Fruit fly (Drosophila melanogaster) whole organism, embryonic: ENCODE data around the gene Eip75B.

Experiments used
- Ada2b ChIP-seq: fragments of 200-800 bp; sonication (Bioruptor generic); IDR thresholded peaks from 2 replicates; pipeline ENCODE4 v1.3.6; 2022; ENCODE audit warnings: missing biosample characterization, missing genetic modification characterization
- Atf6 ChIP-seq: fragments of 200-800 bp; sonication (Bioruptor generic); IDR thresholded peaks from 2 replicates; pipeline ENCODE4 v1.3.6; 2022; ENCODE audit warnings: missing biosample characterization, missing genetic modification characterization
- Bteb2 ChIP-seq: fragments of 200-800 bp; sonication (Bioruptor generic); optimal IDR thresholded peaks from 2 replicates; lab custom pipeline; 2016; ENCODE audit warnings: missing biosample characterization, missing genetic modification characterization
- C15 ChIP-seq: fragments of 200-800 bp; sonication (Bioruptor generic); IDR thresholded peaks from 3 replicates; pipeline ENCODE4 v1.3.6; 2022; ENCODE audit warnings: missing biosample characterization, missing genetic modification characterization
- CG10209 ChIP-seq: fragments of 200-800 bp; sonication (Bioruptor generic); optimal IDR thresholded peaks from 3 replicates; lab custom pipeline; 2017; ENCODE audit warnings: missing biosample characterization, mild to moderate bottlenecking, missing genetic modification characterization, missing genetic modification reagents
- CG10543 ChIP-seq: fragments of 200-800 bp; sonication (Bioruptor generic); optimal IDR thresholded peaks from 3 replicates; lab custom pipeline; 2017; ENCODE audit warnings: missing biosample characterization, mild to moderate bottlenecking, missing genetic modification characterization, moderate library complexity
- CG11085 ChIP-seq: fragments of 200-800 bp; sonication (Bioruptor generic); IDR thresholded peaks from 2 replicates; pipeline ENCODE4 v1.3.6; 2022; ENCODE audit warnings: missing biosample characterization, missing genetic modification characterization
- CG11093 ChIP-seq: fragments of 200-800 bp; sonication (Bioruptor generic); IDR thresholded peaks from 3 replicates; pipeline ENCODE4 v1.3.6; 2022; ENCODE audit warnings: missing biosample characterization, missing genetic modification characterization
- CG11398 ChIP-seq: fragments of 200-800 bp; sonication (Bioruptor generic); optimal IDR thresholded peaks from 2 replicates; lab custom pipeline; 2016; ENCODE audit warnings: missing biosample characterization, missing genetic modification characterization
- CG11695 ChIP-seq: fragments of 200-800 bp; sonication (Bioruptor generic); IDR thresholded peaks from 3 replicates; pipeline ENCODE4 v1.3.6; 2022; ENCODE audit warnings: missing biosample characterization, missing genetic modification characterization
- CG12104 ChIP-seq: fragments of 200-800 bp; sonication (Bioruptor generic); optimal IDR thresholded peaks from 3 replicates; lab custom pipeline; 2016; ENCODE audit warnings: missing biosample characterization, missing genetic modification characterization
- CG17328 ChIP-seq: fragments of 200-800 bp; sonication (Bioruptor generic); IDR thresholded peaks from 2 replicates; pipeline ENCODE4 v1.3.6; 2022; ENCODE audit warnings: missing biosample characterization, missing genetic modification characterization
- CG17802 ChIP-seq: fragments of 200-800 bp; sonication (Bioruptor generic); optimal IDR thresholded peaks from 2 replicates; lab custom pipeline; 2018; ENCODE audit warnings: missing biosample characterization, mild to moderate bottlenecking, missing genetic modification characterization, moderate library complexity
- CG17912 ChIP-seq: fragments of 200-800 bp; sonication (Bioruptor generic); optimal IDR thresholded peaks from 2 replicates; lab custom pipeline; 2018; ENCODE audit warnings: missing biosample characterization, mild to moderate bottlenecking, missing genetic modification characterization
- CG2129 ChIP-seq: fragments of 200-800 bp; sonication (Bioruptor generic); IDR thresholded peaks from 2 replicates; pipeline ENCODE4 v1.3.6; 2022; ENCODE audit warnings: missing biosample characterization, missing genetic modification characterization; ENCODE audit not compliant: partially characterized antibody
- CG30403 ChIP-seq: fragments of 200-800 bp; sonication (Bioruptor generic); optimal IDR thresholded peaks from 3 replicates; lab custom pipeline; 2016; ENCODE audit warnings: missing biosample characterization, missing genetic modification characterization
- CG32767 ChIP-seq: fragments of 200-800 bp; sonication (Bioruptor generic); IDR thresholded peaks from 2 replicates; pipeline ENCODE4 v1.3.6; 2022; ENCODE audit warnings: missing biosample characterization, missing genetic modification characterization
- CG3281 ChIP-seq: fragments of 200-800 bp; sonication (Bioruptor generic); optimal IDR thresholded peaks from 3 replicates; lab custom pipeline; 2017; ENCODE audit warnings: missing biosample characterization, mild to moderate bottlenecking, missing genetic modification characterization
- CG4404 ChIP-seq: fragments of 200-800 bp; sonication (Bioruptor generic); IDR thresholded peaks from 2 replicates; pipeline ENCODE4 v1.3.6; 2022; ENCODE audit warnings: missing biosample characterization, missing genetic modification characterization
- CG4424 ChIP-seq: fragments of 200-800 bp; sonication (Bioruptor generic); optimal IDR thresholded peaks from 3 replicates; lab custom pipeline; 2016; ENCODE audit warnings: missing biosample characterization, missing genetic modification characterization
- CG4854 ChIP-seq: fragments of 200-800 bp; sonication (Bioruptor generic); optimal IDR thresholded peaks from 2 replicates; lab custom pipeline; 2016; ENCODE audit warnings: missing biosample characterization, missing genetic modification characterization, inconsistent platforms
- CG8924 ChIP-seq: fragments of 200-800 bp; optimal IDR thresholded peaks from 3 replicates; lab custom pipeline; 2019; ENCODE audit warnings: missing biosample characterization, mild to moderate bottlenecking, missing genetic modification characterization, moderate library complexity
- D ChIP-seq, 2 experiments: fragments of 200-800 bp in 1 of 2; fragments of >200 bp in 1 of 2; sonication (Bioruptor generic) in 1 of 2; optimal IDR thresholded peaks; 2 replicates in 1 of 2; 3 replicates in 1 of 2; lab custom pipeline; 2017; ENCODE audit warnings: mild to moderate bottlenecking in 1 of 2, missing biosample characterization in 1 of 2, missing genetic modification characterization in 1 of 2, missing genetic modification reagents in 1 of 2
- Dad ChIP-seq: fragments of 200-800 bp; sonication (Bioruptor generic); optimal IDR thresholded peaks from 3 replicates; lab custom pipeline; 2016; ENCODE audit warnings: missing biosample characterization, missing genetic modification characterization
- Doc2 ChIP-seq: fragments of 200-800 bp; sonication (Bioruptor generic); IDR thresholded peaks from 2 replicates; pipeline ENCODE4 v1.3.6; 2022; ENCODE audit warnings: missing biosample characterization, missing genetic modification characterization
- Ets65A ChIP-seq: fragments of 200-800 bp; sonication (Bioruptor generic); peaks from one replicate; lab custom pipeline; 2016; ENCODE audit warnings: missing biosample characterization, missing genetic modification characterization
- Lhr ChIP-seq: fragments of 200-800 bp; sonication (Bioruptor generic); optimal IDR thresholded peaks from 3 replicates; lab custom pipeline; 2017; ENCODE audit warnings: mild to moderate bottlenecking, missing biosample characterization, missing genetic modification reagents, missing genetic modification characterization
- NC2β ChIP-seq: fragments of 200-800 bp; sonication (Bioruptor generic); optimal IDR thresholded peaks from 2 replicates; lab custom pipeline; 2016; ENCODE audit warnings: missing biosample characterization, missing genetic modification characterization
- Optix ChIP-seq: fragments of 200-800 bp; sonication (Bioruptor generic); IDR thresholded peaks from 3 replicates; pipeline ENCODE4 v1.3.6; 2022; ENCODE audit warnings: missing biosample characterization, missing genetic modification characterization
- Rx ChIP-seq: fragments of 200-800 bp; sonication (Bioruptor generic); IDR thresholded peaks from 2 replicates; pipeline ENCODE4 v1.3.6; 2022; ENCODE audit warnings: missing biosample characterization, missing genetic modification characterization
- bcd ChIP-seq: fragments of 200-800 bp; sonication (Bioruptor generic); optimal IDR thresholded peaks from 2 replicates; lab custom pipeline; 2017; ENCODE audit warnings: missing biosample characterization, mild to moderate bottlenecking, missing genetic modification characterization
- cwo ChIP-seq: fragments of 200-800 bp; sonication (Bioruptor generic); optimal IDR thresholded peaks from 3 replicates; lab custom pipeline; 2017; ENCODE audit warnings: missing biosample characterization, missing genetic modification characterization, mild to moderate bottlenecking, moderate library complexity, missing genetic modification reagents
- dimm ChIP-seq: fragments of 200-800 bp; sonication (Bioruptor generic); IDR thresholded peaks from 2 replicates; pipeline ENCODE4 v1.3.6; 2022; ENCODE audit warnings: missing biosample characterization, missing genetic modification characterization
- dm ChIP-seq: fragments of 200-800 bp; sonication (Bioruptor generic); optimal IDR thresholded peaks from 3 replicates; lab custom pipeline; 2016; ENCODE audit warnings: missing biosample characterization, missing genetic modification characterization
- dmrt99B ChIP-seq: fragments of 200-800 bp; sonication (Bioruptor generic); optimal IDR thresholded peaks from 2 replicates; lab custom pipeline; 2018; ENCODE audit warnings: missing biosample characterization, mild to moderate bottlenecking, missing genetic modification characterization, moderate library complexity
- dysf ChIP-seq: fragments of 200-800 bp; sonication (Bioruptor generic); IDR thresholded peaks from 3 replicates; pipeline ENCODE4 v1.3.6; 2022; ENCODE audit warnings: missing biosample characterization, missing genetic modification characterization
- eve ChIP-seq, 2 experiments: fragments of >200 bp; optimal IDR thresholded peaks; 2 replicates each; lab custom pipeline; 2017; ENCODE audit warnings: missing biosample characterization in 2 of 2, missing genetic modification characterization in 2 of 2
- exex ChIP-seq: fragments of 200-800 bp; sonication (Bioruptor generic); optimal IDR thresholded peaks from 4 replicates; lab custom pipeline; 2018; ENCODE audit warnings: missing biosample characterization, mild to moderate bottlenecking, missing genetic modification characterization, moderate library complexity
- jumu ChIP-seq: fragments of 200-800 bp; sonication (Bioruptor generic); optimal IDR thresholded peaks from 3 replicates; lab custom pipeline; 2016; ENCODE audit warnings: missing biosample characterization, missing genetic modification characterization
- otp ChIP-seq: fragments of 200-800 bp; sonication (Bioruptor generic); IDR thresholded peaks from 3 replicates; pipeline ENCODE4, ENCODE4 v1.3.6; 2022; ENCODE audit warnings: missing biosample characterization, missing genetic modification characterization
- ro ChIP-seq: fragments of 200-800 bp; sonication (Bioruptor generic); IDR thresholded peaks from 2 replicates; pipeline ENCODE4 v1.3.6; 2022; ENCODE audit warnings: missing biosample characterization, missing genetic modification characterization
- sc ChIP-seq, 3 experiments: fragments of >200 bp in 2 of 3; fragments of 200-800 bp in 1 of 3; sonication (Bioruptor generic) in 1 of 3; optimal IDR thresholded peaks; 2 replicates in 2 of 3; 3 replicates in 1 of 3; lab custom pipeline; 2017; ENCODE audit warnings: mild to moderate bottlenecking in 1 of 3, missing biosample characterization in 1 of 3, missing genetic modification characterization in 1 of 3, missing genetic modification reagents in 1 of 3
- sd ChIP-seq: fragments of 200-800 bp; sonication (Bioruptor generic); optimal IDR thresholded peaks from 3 replicates; lab custom pipeline; 2018; ENCODE audit warnings: missing biosample characterization, mild to moderate bottlenecking, missing genetic modification characterization, moderate library complexity
- sqz ChIP-seq: fragments of 200-800 bp; sonication (Bioruptor generic); optimal IDR thresholded peaks from 3 replicates; lab custom pipeline; 2018; ENCODE audit warnings: missing biosample characterization, mild to moderate bottlenecking, missing genetic modification characterization
- sug ChIP-seq: fragments of 200-800 bp; optimal IDR thresholded peaks from 2 replicates; lab custom pipeline; 2019; ENCODE audit warnings: missing biosample characterization, mild to moderate bottlenecking, missing genetic modification characterization, moderate library complexity
- tio ChIP-seq: fragments of 200-800 bp; sonication (Bioruptor generic); optimal IDR thresholded peaks from 2 replicates; lab custom pipeline; 2017; ENCODE audit warnings: missing biosample characterization, missing genetic modification characterization, inconsistent platforms
- ttk ChIP-seq: fragments of 200-800 bp; sonication (Bioruptor generic); IDR thresholded peaks from 2 replicates; pipeline ENCODE4 v2.1.2; 2022; ENCODE audit warnings: missing biosample characterization, missing genetic modification characterization
- unpg ChIP-seq: fragments of 200-800 bp; sonication (Bioruptor generic); optimal IDR thresholded peaks from 3 replicates; lab custom pipeline; 2018; ENCODE audit warnings: missing biosample characterization, mild to moderate bottlenecking, missing genetic modification characterization, moderate library complexity
- wor ChIP-seq: fragments of 200-800 bp; sonication (Bioruptor generic); IDR thresholded peaks from 2 replicates; pipeline ENCODE4 v1.3.6; 2022; ENCODE audit warnings: missing biosample characterization, missing genetic modification characterization
- yki ChIP-seq: fragments of >200 bp; optimal IDR thresholded peaks from 3 replicates; lab custom pipeline; 2018

The Eip75B gene

DNA sequence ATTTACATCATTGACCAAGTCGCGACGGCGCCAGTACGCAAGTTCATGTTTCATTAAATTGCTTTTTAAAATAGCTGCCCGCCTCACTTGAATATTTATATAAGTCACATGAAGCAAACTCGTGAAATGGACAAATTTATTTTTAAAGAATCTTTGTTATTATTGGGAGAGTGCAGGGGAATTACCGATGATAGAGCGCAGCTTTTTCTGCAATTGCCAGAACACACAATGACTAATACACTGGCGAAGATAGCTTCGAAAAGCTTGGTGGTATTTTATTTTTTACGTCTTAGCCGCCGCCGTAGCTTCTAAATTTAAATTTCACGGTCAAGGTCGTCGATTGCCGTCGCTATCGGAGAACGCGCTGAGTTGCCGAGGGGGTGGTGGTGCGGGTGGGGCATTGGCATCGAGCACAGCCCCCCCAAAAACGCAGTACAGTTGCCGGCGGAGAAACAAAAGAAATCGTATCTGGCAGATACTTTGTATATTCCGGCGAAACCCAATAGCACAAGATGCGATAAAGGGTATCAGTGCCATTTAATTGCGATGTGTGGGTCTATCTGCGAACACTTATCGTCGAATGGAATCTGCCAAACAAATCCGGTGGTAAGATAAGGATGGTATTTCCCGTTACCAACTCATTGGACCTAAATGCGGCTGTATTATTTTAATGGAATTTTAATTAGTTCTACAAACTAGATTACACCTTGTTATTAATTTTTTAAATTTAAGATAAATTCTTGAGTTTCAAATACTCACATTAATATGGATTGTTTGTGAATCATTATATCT, 151.3 kb downstream of the Eip75B start:
- no peak for TF ChIP-seq D (optimal IDR thresholded peaks at IDR 0.05; lab: Kevin White, UChicago)
- TF ChIP-seq D (GFP tag; optimal IDR thresholded peaks at IDR 0.05; lab: Kevin White, UChicago), result no peak
- TF ChIP-seq unpg, result no peak
- TF ChIP-seq CG11085 (GFP tag; lab: Robert Waterston, UW), result no peak
- TF ChIP-seq CG8924 (tag; lab: Kevin White, UChicago), result no peak
- no peak for TF ChIP-seq otp (GFP tag; lab: Robert Waterston, UW)
- no peak for TF ChIP-seq Lhr
- no peak for TF ChIP-seq CG11398
- no peak for TF ChIP-seq Dad
- peak; percentile 89 for TF ChIP-seq exex (tag; lab: Kevin White, UChicago)
- TF ChIP-seq sc (optimal IDR thresholded peaks at IDR 0.05; lab: Kevin White, UChicago), result no peak
- TF ChIP-seq sc (GFP tag; optimal IDR thresholded peaks at IDR 0.05; lab: Kevin White, UChicago), result no peak
- TF ChIP-seq Bteb2 (GFP tag; lab: Kevin White, UChicago), result no peak
- no peak for TF ChIP-seq CG17802
- TF ChIP-seq CG10543, result peak; percentile 55
- TF ChIP-seq Rx, result no peak
- TF ChIP-seq dimm, result no peak
- no peak for TF ChIP-seq CG2129 (GFP tag; lab: Robert Waterston, UW)
- no peak for TF ChIP-seq CG32767 (GFP tag; lab: Robert Waterston, UW)
- no peak for TF ChIP-seq bcd
- peak; percentile 75 for TF ChIP-seq sd (tag; lab: Kevin White, UChicago)
- TF ChIP-seq ttk (GFP tag; lab: Robert Waterston, UW), result no peak
- TF ChIP-seq wor (GFP tag; lab: Robert Waterston, UW), result no peak
- TF ChIP-seq Ets65A (GFP tag; lab: Kevin White, UChicago), result peak; percentile 36
- TF ChIP-seq dm (GFP tag; lab: Kevin White, UChicago), result no peak
- peak; percentile 14 for TF ChIP-seq CG3281 (GFP tag; lab: Kevin White, UChicago)
- TF ChIP-seq CG12104 (GFP tag; lab: Kevin White, UChicago), result no peak
- TF ChIP-seq sqz (GFP tag; lab: Kevin White, UChicago), result no peak
- no peak for TF ChIP-seq NC2β (GFP tag; lab: Kevin White, UChicago)
- no peak; the same call in 2 of the 3 replicates for TF ChIP-seq dysf (GFP tag; lab: Robert Waterston, UW)
- TF ChIP-seq CG11695, result no peak
- TF ChIP-seq eve (GFP tag; optimal IDR thresholded peaks at IDR 0.05; lab: Kevin White, UChicago), result no peak
- TF ChIP-seq ro (GFP tag; lab: Robert Waterston, UW), result no peak
- peak; percentile 88 for TF ChIP-seq sug
- TF ChIP-seq CG4854 (GFP tag; lab: Kevin White, UChicago), result no peak
- no peak for TF ChIP-seq tio (GFP tag; lab: Kevin White, UChicago)
- no peak for TF ChIP-seq Optix (GFP tag; lab: Robert Waterston, UW)
- TF ChIP-seq CG11093 (GFP tag; lab: Robert Waterston, UW), result no peak
- TF ChIP-seq CG17912 (GFP tag; lab: Kevin White, UChicago), result no peak
- no peak for TF ChIP-seq dmrt99B (tag; lab: Kevin White, UChicago)
- no peak for TF ChIP-seq C15 (GFP tag; lab: Robert Waterston, UW)
- no peak for TF ChIP-seq CG10209 (GFP tag; lab: Kevin White, UChicago)
- no peak for TF ChIP-seq Doc2 (GFP tag; lab: Robert Waterston, UW)
- no peak for TF ChIP-seq yki (lab: Kevin White, UChicago)
- no peak for TF ChIP-seq Ada2b
- 0 out of 2 replicates have a peak, but pooled peaks have one; percentile 12 for TF ChIP-seq Atf6
- TF ChIP-seq CG30403 (GFP tag; lab: Kevin White, UChicago), result no peak
- TF ChIP-seq CG4424 (GFP tag; lab: Kevin White, UChicago), result no peak
- no peak for TF ChIP-seq CG17328 (GFP tag; lab: Robert Waterston, UW)
- no peak for TF ChIP-seq jumu (GFP tag; lab: Kevin White, UChicago)
- no peak for TF ChIP-seq CG4404 (GFP tag; lab: Robert Waterston, UW)
- TF ChIP-seq cwo (GFP tag; lab: Kevin White, UChicago), result peak; percentile 38
